Worm (Caenorhabditis elegans) whole organism, mixed stage, embryonic: ENCODE measurements around the gene ctl-2.
"Not testable (repeated sequence)": the region's sequence is repeated elsewhere in the genome, so short reads cannot be mapped to it uniquely, and the experiment has no call there.

ENCODE experiments used
- M03D4.4 ChIP-seq: sonication (generic microtip); optimal IDR thresholded peaks from 2 replicates; lab custom pipeline; 2017; ENCODE audit warnings: mild to moderate bottlenecking, missing genetic modification characterization, missing compliant biosample characterization
- bed-3 ChIP-seq: fragments of 200-800 bp; sonication (Bioruptor generic); optimal IDR thresholded peaks from 3 replicates; lab custom pipeline; 2018; ENCODE audit warnings: mild to moderate bottlenecking, missing genetic modification characterization, moderate library complexity, missing compliant biosample characterization
- blmp-1 ChIP-seq: fragments of 150-350 bp; optimal IDR thresholded peaks from 2 replicates; lab custom pipeline; 2014; ENCODE audit warnings: missing biosample characterization, missing genetic modification characterization
- ceh-39 ChIP-seq: fragments of 150-350 bp; optimal IDR thresholded peaks from 2 replicates; lab custom pipeline; 2014; ENCODE audit warnings: missing biosample characterization, missing genetic modification characterization
- ceh-83 ChIP-seq: fragments of 200-800 bp; sonication (Bioruptor generic); optimal IDR thresholded peaks from 2 replicates; lab custom pipeline; 2018; ENCODE audit warnings: mild to moderate bottlenecking, missing genetic modification characterization, missing compliant biosample characterization
- ces-1 ChIP-seq: fragments of 150-350 bp; optimal IDR thresholded peaks from 2 replicates; lab custom pipeline; 2014; ENCODE audit warnings: missing biosample characterization, missing genetic modification reagents, missing genetic modification characterization
- drap-1 ChIP-seq: fragments of 200-800 bp; sonication (Bioruptor generic); optimal IDR thresholded peaks from 3 replicates; lab custom pipeline; 2018; ENCODE audit warnings: mild to moderate bottlenecking, missing genetic modification characterization, missing compliant biosample characterization
- elt-1 ChIP-seq: sonication (generic microtip); optimal IDR thresholded peaks from 2 replicates; lab custom pipeline; 2017; ENCODE audit warnings: missing genetic modification characterization, mild to moderate bottlenecking, missing compliant biosample characterization, antibody characterized with exemption, moderate library complexity, borderline replicate concordance; ENCODE audit not compliant: insufficient read depth
- elt-3 ChIP-seq: fragments of 150-350 bp; optimal IDR thresholded peaks from 2 replicates; lab custom pipeline; 2014; ENCODE audit warnings: missing biosample characterization, missing genetic modification characterization
- flh-1 ChIP-seq: fragments of 200-800 bp; sonication (Bioruptor generic); optimal IDR thresholded peaks from 2 replicates; lab custom pipeline; 2018; ENCODE audit warnings: mild to moderate bottlenecking, missing genetic modification characterization, moderate library complexity, missing compliant biosample characterization
- ham-2 ChIP-seq: fragments of 200-800 bp; sonication (Bioruptor generic); optimal IDR thresholded peaks from 2 replicates; lab custom pipeline; 2018; ENCODE audit warnings: mild to moderate bottlenecking, missing genetic modification characterization, missing compliant biosample characterization
- hlh-1 ChIP-seq: fragments of 150-350 bp; optimal IDR thresholded peaks from 2 replicates; lab custom pipeline; 2014; ENCODE audit warnings: missing biosample characterization, missing genetic modification reagents, missing genetic modification characterization
- lin-32 ChIP-seq: fragments of 200-800 bp; sonication (Bioruptor generic); optimal IDR thresholded peaks from 2 replicates; lab custom pipeline; 2018; ENCODE audit warnings: mild to moderate bottlenecking, missing genetic modification characterization, missing compliant biosample characterization
- lsy-2 ChIP-seq: fragments of 150-350 bp; optimal IDR thresholded peaks from 2 replicates; lab custom pipeline; 2014; ENCODE audit warnings: missing biosample characterization, missing genetic modification characterization
- mab-5 ChIP-seq: fragments of 150-350 bp; optimal IDR thresholded peaks from 2 replicates; lab custom pipeline; 2014; ENCODE audit warnings: missing biosample characterization, missing genetic modification characterization
- mls-2 ChIP-seq: sonication (generic microtip); optimal IDR thresholded peaks from 2 replicates; lab custom pipeline; 2016; ENCODE audit warnings: mild to moderate bottlenecking, missing genetic modification characterization, moderate library complexity, missing compliant biosample characterization
- nhr-12 ChIP-seq: fragments of 150-350 bp; optimal IDR thresholded peaks from 2 replicates; lab custom pipeline; 2014; ENCODE audit warnings: missing biosample characterization, missing genetic modification characterization
- nhr-2 ChIP-seq: fragments of 150-350 bp; optimal IDR thresholded peaks from 2 replicates; lab custom pipeline; 2014; ENCODE audit warnings: missing biosample characterization, missing genetic modification characterization
- nhr-237 ChIP-seq: fragments of 150-350 bp; optimal IDR thresholded peaks from 2 replicates; lab custom pipeline; 2014; ENCODE audit warnings: missing biosample characterization, missing genetic modification characterization
- nhr-28 ChIP-seq: fragments of 150-350 bp; optimal IDR thresholded peaks from 2 replicates; lab custom pipeline; 2014; ENCODE audit warnings: missing biosample characterization, missing genetic modification characterization
- nhr-76 ChIP-seq: sonication (generic microtip); optimal IDR thresholded peaks from 2 replicates; lab custom pipeline; 2017; ENCODE audit warnings: missing biosample characterization, missing genetic modification characterization
- pha-4 ChIP-seq: fragments of 150-350 bp; optimal IDR thresholded peaks from 2 replicates; lab custom pipeline; 2018; ENCODE audit warnings: missing biosample characterization, missing genetic modification reagents, missing genetic modification characterization
- sem-2 ChIP-seq: fragments of 200-800 bp; sonication (Bioruptor generic); optimal IDR thresholded peaks from 2 replicates; lab custom pipeline; 2018; ENCODE audit warnings: mild to moderate bottlenecking, missing genetic modification characterization, missing compliant biosample characterization
- snpc-4 ChIP-seq: fragments of 150-350 bp; optimal IDR thresholded peaks from 2 replicates; lab custom pipeline; 2014; ENCODE audit warnings: missing biosample characterization, missing genetic modification characterization
- sptf-1 ChIP-seq: sonication (generic microtip); optimal IDR thresholded peaks from 2 replicates; lab custom pipeline; 2017; ENCODE audit warnings: mild to moderate bottlenecking, missing genetic modification characterization, moderate library complexity, missing compliant biosample characterization
- unc-120 ChIP-seq: sonication (generic microtip); optimal IDR thresholded peaks from 2 replicates; lab custom pipeline; 2017; ENCODE audit warnings: missing genetic modification characterization, missing compliant biosample characterization; ENCODE audit not compliant: poor library complexity, severe bottlenecking
- unc-39 ChIP-seq: fragments of 150-350 bp; optimal IDR thresholded peaks from 2 replicates; lab custom pipeline; 2014; ENCODE audit warnings: missing biosample characterization, missing genetic modification characterization
- unc-62 ChIP-seq: fragments of 150-350 bp; optimal IDR thresholded peaks from 2 replicates; lab custom pipeline; 2014; ENCODE audit warnings: missing biosample characterization, missing genetic modification reagents, missing genetic modification characterization

The ctl-2 gene

ce11 chrII:14311537-14311936 is 9.7 kb upstream of the ctl-2 start:
- no peak for TF ChIP-seq nhr-2 (tag; lab: Kevin White, UChicago)
- TF ChIP-seq unc-120 (tag; lab: Kevin White, UChicago), result no peak
- TF ChIP-seq nhr-12 (tag; lab: Kevin White, UChicago), result no peak
- TF ChIP-seq sptf-1 (tag; lab: Kevin White, UChicago), result no peak
- TF ChIP-seq unc-62 (GFP tag; lab: Kevin White, UChicago), result no peak
- no peak for TF ChIP-seq ceh-83 (GFP tag; lab: Kevin White, UChicago)
- TF ChIP-seq unc-39 (tag; lab: Kevin White, UChicago), result no peak
- no peak for TF ChIP-seq ham-2 (GFP tag; lab: Kevin White, UChicago)
- no peak for TF ChIP-seq mab-5
- TF ChIP-seq hlh-1, result no peak
- TF ChIP-seq bed-3 (GFP tag; lab: Kevin White, UChicago), result no peak
- no peak for TF ChIP-seq lin-32 (GFP tag; lab: Kevin White, UChicago)
- TF ChIP-seq nhr-237 (tag; lab: Kevin White, UChicago), result no peak
- TF ChIP-seq nhr-76, result no peak
- TF ChIP-seq blmp-1 (tag; lab: Kevin White, UChicago), result no peak
- TF ChIP-seq elt-1 (tag; lab: Kevin White, UChicago), result no peak

DNA sequence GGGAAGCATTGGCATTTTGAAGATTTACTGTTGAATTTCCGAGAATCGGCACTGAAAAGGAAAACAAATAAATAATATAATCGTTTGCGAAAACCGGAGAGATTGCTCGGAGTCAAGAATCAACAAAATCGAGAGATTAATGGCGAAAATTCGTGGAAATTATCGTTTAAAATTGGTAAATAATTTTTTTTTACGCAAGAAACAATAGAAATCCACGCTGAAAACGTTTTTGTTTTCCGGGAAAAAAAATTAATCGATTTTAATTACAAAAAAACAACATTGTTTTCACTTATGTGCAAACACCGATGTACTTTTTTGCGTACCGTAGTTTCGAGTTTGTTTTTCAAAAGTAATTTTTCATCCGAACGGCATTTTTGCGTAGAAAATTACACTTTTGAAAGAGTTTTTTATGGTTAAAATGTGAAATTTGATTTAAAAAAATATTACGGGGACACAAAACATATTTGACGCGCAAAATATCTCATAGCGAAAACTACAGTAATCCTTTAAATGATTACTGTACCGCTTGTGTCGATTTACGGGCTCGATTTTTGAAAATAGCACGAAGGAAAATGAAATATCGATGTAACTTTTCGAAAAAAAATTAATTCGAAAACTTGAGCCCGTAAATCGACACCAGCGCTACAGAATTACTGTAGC is 9.0 kb upstream of the ctl-2 start, which contains the start of gene ctl-3:
Gene ctl-3, minus strand, starts transcription at position 51 of the 660 bp plus-strand sequence.
- TF ChIP-seq sptf-1 (tag; lab: Kevin White, UChicago) (no peak), ceh-83 (GFP tag; lab: Kevin White, UChicago) (no peak), nhr-28 (tag; lab: Kevin White, UChicago) (no peak), unc-62 (GFP tag; lab: Kevin White, UChicago) (no peak), flh-1 (GFP tag; lab: Kevin White, UChicago) (no peak), nhr-12 (tag; lab: Kevin White, UChicago) (no peak), lsy-2 (tag; lab: Kevin White, UChicago) (no peak)

- not testable (repeated sequence) for TF ChIP-seq sem-2 (GFP tag; lab: Kevin White, UChicago); flh-1 (GFP tag; lab: Kevin White, UChicago); snpc-4
Observed at ce11 chrII:14306160-14306559, 4.3 kb upstream of the ctl-2 start, which contains the start of gene ctl-1. ctl-1 (minus strand) TSS chrII:14306260.

DNA sequence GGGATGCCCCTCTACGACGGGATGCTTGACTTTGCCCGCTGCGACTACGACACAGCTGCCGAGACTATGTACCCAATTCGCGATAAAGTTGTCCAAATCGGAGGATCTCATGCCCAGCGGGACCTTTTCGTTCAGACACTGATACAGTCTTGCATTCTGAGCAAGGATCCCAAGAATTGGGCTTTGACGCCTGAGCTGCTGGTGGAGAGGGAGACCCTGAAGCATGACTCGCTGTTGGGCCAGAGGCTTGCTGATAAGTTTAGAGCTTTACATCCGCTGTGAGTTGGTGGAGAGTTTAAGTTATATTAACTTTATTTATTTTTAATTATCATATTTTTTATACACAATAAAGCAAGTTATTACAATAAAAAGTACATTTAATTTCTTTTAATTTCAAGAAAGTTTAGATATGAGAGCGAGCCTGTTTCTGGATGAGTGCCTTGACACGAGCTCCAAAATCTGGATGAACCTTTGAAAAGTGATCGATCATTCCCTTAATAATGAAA is 2.5 kb downstream of the ctl-2 start:
- no peak for TF ChIP-seq drap-1 (GFP tag; lab: Kevin White, UChicago)
- no peak for TF ChIP-seq lin-32 (GFP tag; lab: Kevin White, UChicago)
- TF ChIP-seq bed-3 (GFP tag; lab: Kevin White, UChicago), result no peak

DNA sequence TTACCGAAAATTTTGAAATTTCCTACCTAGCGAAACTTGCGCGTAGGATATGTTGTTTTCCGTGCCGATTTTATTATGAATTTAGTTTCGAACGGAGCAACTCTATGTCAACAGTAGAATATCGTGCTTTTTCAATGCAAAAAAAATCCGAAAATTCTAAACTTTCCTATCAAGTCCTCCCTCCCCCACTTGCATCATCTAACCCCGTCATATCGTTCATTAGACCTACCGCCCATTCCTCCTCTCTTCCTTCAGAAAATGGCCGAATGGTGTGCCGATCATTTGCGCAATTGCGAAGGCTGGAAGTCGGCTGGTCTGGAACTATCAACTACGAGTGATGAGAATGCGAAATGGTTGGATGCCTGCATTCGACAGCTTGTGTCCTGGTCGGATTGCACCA is 4.8 kb downstream of the ctl-2 start, which contains the start of gene Y54G11A.7:
Gene Y54G11A.7, plus strand, starts transcription at position 256 of the 400 bp plus-strand sequence.
- TF ChIP-seq ceh-83 (GFP tag; lab: Kevin White, UChicago); elt-3; ham-2 (GFP tag; lab: Kevin White, UChicago): not testable (repeated sequence)
- TF ChIP-seq, all 35 proteins: peak for 0; not testable (repeated sequence) for 35

DNA sequence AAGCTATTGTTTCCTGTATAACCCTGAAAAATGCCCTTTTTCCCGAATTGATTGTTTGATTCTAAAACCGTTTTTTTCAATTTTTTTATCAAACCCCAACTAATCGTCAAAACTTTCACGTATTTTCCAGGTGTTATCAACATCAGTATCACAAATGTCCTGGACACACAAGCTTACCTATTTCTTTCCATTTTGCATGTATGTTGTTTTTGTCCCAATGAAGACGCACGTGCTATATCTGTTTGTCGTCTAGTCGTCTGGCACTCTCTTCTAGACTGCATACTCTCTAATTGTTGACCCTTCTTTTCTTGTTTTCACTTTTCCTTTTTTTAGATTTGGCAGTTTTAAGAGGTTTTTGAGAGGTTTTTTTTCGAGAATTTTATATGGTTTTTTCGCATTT is 5.5 kb downstream of the ctl-2 start:
- TF ChIP-seq blmp-1 (tag; lab: Kevin White, UChicago), result peak; percentile 22
- no peak for TF ChIP-seq hlh-1

DNA sequence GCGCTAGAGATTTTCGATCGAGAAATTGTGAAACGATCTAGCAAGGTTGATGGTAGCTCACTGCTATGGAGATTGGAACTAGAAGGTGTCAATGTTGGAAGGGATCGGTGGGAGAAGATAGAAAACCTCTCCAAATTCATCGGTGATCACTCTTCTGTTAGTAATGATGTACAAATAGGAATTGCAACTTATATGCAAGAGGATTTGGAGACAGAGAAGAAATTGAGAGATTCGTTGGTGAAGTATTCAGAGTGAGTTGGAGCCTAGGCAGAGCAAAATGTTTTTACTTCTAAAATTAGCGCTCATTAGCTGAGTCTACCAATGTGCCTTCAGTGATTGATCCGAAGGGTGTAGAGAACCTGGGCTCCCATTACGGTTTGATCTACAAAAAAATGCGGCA is 7.4 kb downstream of the ctl-2 start:
- TF ChIP-seq nhr-76 (no peak), sptf-1 (tag; lab: Kevin White, UChicago) (no peak), snpc-4 (no peak), hlh-1 (no peak), unc-62 (GFP tag; lab: Kevin White, UChicago) (no peak), blmp-1 (tag; lab: Kevin White, UChicago) (no peak), elt-3 (no peak), mab-5 (no peak), nhr-2 (tag; lab: Kevin White, UChicago) (no peak), nhr-237 (tag; lab: Kevin White, UChicago) (no peak), M03D4.4 (tag; lab: Kevin White, UChicago) (no peak), ces-1 (GFP tag; lab: Kevin White, UChicago) (no peak), mls-2 (tag; lab: Kevin White, UChicago) (no peak), pha-4 (tag; lab: Kevin White, UChicago) (no peak), ceh-39 (tag; lab: Kevin White, UChicago) (no peak)
